Worm (Caenorhabditis elegans) whole organism, early embryonic: ENCODE results near the gene Y50D4A.5.

Source experiments
- B0310.2 ChIP-seq: sonication (generic microtip); optimal IDR thresholded peaks from 2 replicates; lab custom pipeline; 2016; ENCODE audit warnings: mild to moderate bottlenecking, missing genetic modification characterization, missing compliant biosample characterization
- F13C5.2 ChIP-seq: sonication (generic microtip); optimal IDR thresholded peaks from 2 replicates; lab custom pipeline; 2017; ENCODE audit warnings: mild to moderate bottlenecking, missing genetic modification characterization, inconsistent platforms, missing compliant biosample characterization
- aly-1 ChIP-seq: sonication (generic microtip); optimal IDR thresholded peaks from 2 replicates; lab custom pipeline; 2016; ENCODE audit warnings: missing genetic modification characterization, missing compliant biosample characterization
- ama-1 ChIP-seq: fragments of 150-350 bp; optimal IDR thresholded peaks from 2 replicates; lab custom pipeline; 2014
- ceh-13 ChIP-seq: fragments of 200-800 bp; sonication (Bioruptor generic); optimal IDR thresholded peaks from 2 replicates; lab custom pipeline; 2018; ENCODE audit warnings: mild to moderate bottlenecking, missing genetic modification characterization, missing compliant biosample characterization
- ceh-36 ChIP-seq: sonication (generic microtip); optimal IDR thresholded peaks from 2 replicates; lab custom pipeline; 2016; ENCODE audit warnings: missing genetic modification characterization, inconsistent platforms, missing compliant biosample characterization
- ets-7 ChIP-seq: sonication (generic microtip); optimal IDR thresholded peaks from 2 replicates; lab custom pipeline; 2016; ENCODE audit warnings: missing genotype, missing genetic modification characterization, missing compliant biosample characterization
- flt-1 ChIP-seq: fragments of 200-800 bp; sonication (Bioruptor generic); IDR thresholded peaks from 2 replicates; pipeline ENCODE4 v1.3.6; 2022; ENCODE audit warnings: missing genetic modification characterization, missing compliant biosample characterization
- hmbx-1 ChIP-seq: sonication (generic microtip); optimal IDR thresholded peaks from 2 replicates; lab custom pipeline; 2016; ENCODE audit warnings: mild to moderate bottlenecking, missing genetic modification characterization, missing compliant biosample characterization
- hmg-4 ChIP-seq: fragments of 200-800 bp; sonication (Bioruptor generic); optimal IDR thresholded peaks from 2 replicates; lab custom pipeline; 2018; ENCODE audit warnings: mild to moderate bottlenecking, missing genetic modification characterization, missing compliant biosample characterization
- hnd-1 ChIP-seq: sonication (generic microtip); optimal IDR thresholded peaks from 2 replicates; lab custom pipeline; 2016; ENCODE audit warnings: missing genetic modification characterization, missing compliant biosample characterization
- pes-1 ChIP-seq: fragments of 200-800 bp; sonication (Bioruptor generic); IDR thresholded peaks from 2 replicates; pipeline ENCODE4 v1.3.6; 2022; ENCODE audit warnings: missing genetic modification reagents, missing genetic modification characterization, missing compliant biosample characterization
- scrt-1 ChIP-seq: fragments of 200-800 bp; sonication (Bioruptor generic); IDR thresholded peaks from 2 replicates; pipeline ENCODE4 v1.3.6; 2022; ENCODE audit warnings: missing genetic modification characterization, missing compliant biosample characterization
- sea-1 ChIP-seq: fragments of 200-800 bp; sonication (Bioruptor generic); conservative IDR thresholded peaks from 2 replicates; pipeline ENCODE4 v1.3.6; 2022; ENCODE audit warnings: missing genetic modification characterization, missing compliant biosample characterization
- tbx-11 ChIP-seq: fragments of 200-800 bp; sonication (Bioruptor generic); IDR thresholded peaks from 2 replicates; pipeline ENCODE4 v1.3.6; 2022; ENCODE audit warnings: missing genetic modification characterization, missing compliant biosample characterization
- tbx-37 ChIP-seq: fragments of 200-800 bp; sonication (Bioruptor generic); conservative IDR thresholded peaks from 2 replicates; pipeline ENCODE4 v1.3.6; 2022; ENCODE audit warnings: missing genetic modification reagents, missing genetic modification characterization, missing compliant biosample characterization
- tra-4 ChIP-seq: sonication (generic microtip); optimal IDR thresholded peaks from 2 replicates; lab custom pipeline; 2017; ENCODE audit warnings: missing genetic modification characterization, missing compliant biosample characterization

Gene Y50D4A.5

ce11 chrV:1206971-1207370 lies at the start of gene Y50D4A.5:
Y50D4A.5 (plus strand) TSS chrV:1207307.
- TF ChIP-seq tbx-11 (GFP tag; lab: Robert Waterston, UW) (no peak), pes-1 (GFP tag; lab: Robert Waterston, UW) (0 out of 2 replicates have a peak, but pooled peaks have one; percentile 24)

ce11 chrV:1157443-1157842 lies 49.7 kb upstream of the Y50D4A.5 start:
- TF ChIP-seq ceh-13 (GFP tag; lab: Kevin White, UChicago) (no peak), pes-1 (GFP tag; lab: Robert Waterston, UW) (no peak)

ce11 chrV:1158247-1158646 lies 48.9 kb upstream of the Y50D4A.5 start:
- TF ChIP-seq hnd-1 (tag; lab: Kevin White, UChicago) (no peak), scrt-1 (peak; percentile 41; the same call in 1 of the 2 replicates), ama-1 (lab: Kevin White, UChicago) (peak; percentile 75)

- no peak for TF ChIP-seq aly-1 (tag; lab: Kevin White, UChicago)
- TF ChIP-seq ceh-36 (tag; lab: Kevin White, UChicago) = peak; percentile 65
- no peak for TF ChIP-seq ceh-13 (GFP tag; lab: Kevin White, UChicago)
- TF ChIP-seq tra-4 (tag; lab: Kevin White, UChicago) = no peak
- TF ChIP-seq F13C5.2 (tag; lab: Kevin White, UChicago) = no peak
- no peak for TF ChIP-seq hmbx-1
These were observed 46.4 kb upstream of the Y50D4A.5 start for ce11 chrV:1160716-1161115.

- no peak for TF ChIP-seq ceh-13 (GFP tag; lab: Kevin White, UChicago)
- no peak for TF ChIP-seq F13C5.2 (tag; lab: Kevin White, UChicago)
- no peak for TF ChIP-seq hmg-4 (GFP tag; lab: Kevin White, UChicago)
- TF ChIP-seq ets-7 (tag; lab: Kevin White, UChicago) = no peak
- TF ChIP-seq B0310.2 (tag; lab: Kevin White, UChicago) = no peak
- TF ChIP-seq hnd-1 (tag; lab: Kevin White, UChicago) = no peak
- no peak for TF ChIP-seq ama-1 (lab: Kevin White, UChicago)
- no peak for TF ChIP-seq tbx-11 (GFP tag; lab: Robert Waterston, UW)
- no peak for TF ChIP-seq flt-1 (GFP tag; lab: Robert Waterston, UW)
- TF ChIP-seq tbx-37 (GFP tag; lab: Robert Waterston, UW) = no peak
- TF ChIP-seq scrt-1 = no peak
These were observed 42.9 kb upstream of the Y50D4A.5 start, which contains the start of gene T21H3.5 for ce11 chrV:1164196-1164691. T21H3.5 (minus strand) TSS chrV:1164293.

ce11 chrV:1165090-1165761 lies 41.9 kb upstream of the Y50D4A.5 start, which contains the start of gene ptr-16:
ptr-16 (plus strand) TSS chrV:1165711.
- TF ChIP-seq pes-1 (GFP tag; lab: Robert Waterston, UW) = no peak
- TF ChIP-seq hmbx-1 = no peak
- TF ChIP-seq ceh-36 (tag; lab: Kevin White, UChicago) = peak; percentile 86
- no peak for TF ChIP-seq ceh-13 (GFP tag; lab: Kevin White, UChicago)
- TF ChIP-seq ama-1 (lab: Kevin White, UChicago) = no peak
- TF ChIP-seq tra-4 (tag; lab: Kevin White, UChicago) = no peak
- no peak for TF ChIP-seq hnd-1 (tag; lab: Kevin White, UChicago)
- TF ChIP-seq B0310.2 (tag; lab: Kevin White, UChicago) = no peak
- TF ChIP-seq tbx-11 (GFP tag; lab: Robert Waterston, UW) = no peak

ce11 chrV:1170591-1170990 lies 36.5 kb upstream of the Y50D4A.5 start:
- TF ChIP-seq ceh-36 (tag; lab: Kevin White, UChicago) (peak; percentile 86), aly-1 (tag; lab: Kevin White, UChicago) (no peak), tbx-37 (GFP tag; lab: Robert Waterston, UW) (no peak)

- TF ChIP-seq B0310.2 (tag; lab: Kevin White, UChicago) (no peak), hmg-4 (GFP tag; lab: Kevin White, UChicago) (no peak), ets-7 (tag; lab: Kevin White, UChicago) (no peak), tbx-37 (GFP tag; lab: Robert Waterston, UW) (no peak), ceh-13 (GFP tag; lab: Kevin White, UChicago) (no peak), ceh-36 (tag; lab: Kevin White, UChicago) (no peak), hnd-1 (tag; lab: Kevin White, UChicago) (no peak), pes-1 (GFP tag; lab: Robert Waterston, UW) (no peak), sea-1 (GFP tag; lab: Robert Waterston, UW) (no peak), hmbx-1 (no peak), aly-1 (tag; lab: Kevin White, UChicago) (no peak), ama-1 (lab: Kevin White, UChicago) (no peak), flt-1 (GFP tag; lab: Robert Waterston, UW) (no peak), tbx-11 (GFP tag; lab: Robert Waterston, UW) (no peak), scrt-1 (no peak), F13C5.2 (tag; lab: Kevin White, UChicago) (no peak), tra-4 (tag; lab: Kevin White, UChicago) (no peak)
These were observed 30.7 kb upstream of the Y50D4A.5 start, which contains the start of gene T21H3.1 for ce11 chrV:1176277-1176839. T21H3.1 (plus strand) TSS chrV:1176724.
